Worm (Caenorhabditis elegans) whole organism, young adult: Measurements from ENCODE around the gene cdk-12.
A peak's percentile ranks its signal among the peaks of the same experiment; 100 is the strongest.

Experiments used
- B0019.2 ChIP-seq: fragments of 200-800 bp; sonication (Bioruptor generic); conservative IDR thresholded peaks from 2 replicates; pipeline ENCODE4 v1.3.6; 2022; ENCODE audit warnings: missing genetic modification reagents, missing genetic modification characterization, missing compliant biosample characterization
- B0035.1 ChIP-seq: sonication (generic microtip); optimal IDR thresholded peaks from 2 replicates; lab custom pipeline; 2016; ENCODE audit warnings: missing genetic modification characterization, mild to moderate bottlenecking, missing compliant biosample characterization, missing genotype, missing genetic modification reagents
- B0261.1 ChIP-seq: sonication (generic microtip); optimal IDR thresholded peaks from 2 replicates; lab custom pipeline; 2016; ENCODE audit warnings: mild to moderate bottlenecking, missing genetic modification characterization, moderate library complexity, missing compliant biosample characterization
- D2030.7 ChIP-seq: fragments of 200-800 bp; sonication (Bioruptor generic); IDR thresholded peaks from 2 replicates; pipeline ENCODE4 v1.3.6; 2022; ENCODE audit warnings: missing genetic modification reagents, missing genetic modification characterization, missing compliant biosample characterization
- F52B5.7 ChIP-seq: sonication (generic microtip); optimal IDR thresholded peaks from 2 replicates; lab custom pipeline; 2016; ENCODE audit warnings: mild to moderate bottlenecking, missing genetic modification characterization, missing compliant biosample characterization
- Y53G8AR.9 ChIP-seq: fragments of 200-800 bp; sonication (Bioruptor generic); conservative IDR thresholded peaks from 2 replicates; pipeline ENCODE4 v1.3.6; 2022; ENCODE audit warnings: missing genetic modification reagents, missing genetic modification characterization, missing compliant biosample characterization
- Y95B8A.8 ChIP-seq: fragments of 200-800 bp; sonication (Bioruptor generic); IDR thresholded peaks from 2 replicates; pipeline ENCODE4 v1.3.6; 2022; ENCODE audit warnings: missing genetic modification reagents, missing genetic modification characterization, missing compliant biosample characterization
- aptf-3 ChIP-seq: fragments of 200-800 bp; sonication (Bioruptor generic); IDR thresholded peaks from 2 replicates; pipeline ENCODE4 v1.3.6; 2022; ENCODE audit warnings: missing genetic modification characterization, missing compliant biosample characterization
- athp-1 ChIP-seq: sonication (generic microtip); optimal IDR thresholded peaks from 2 replicates; lab custom pipeline; 2017; ENCODE audit warnings: mild to moderate bottlenecking, missing genetic modification characterization, missing compliant biosample characterization
- bed-1 ChIP-seq: fragments of 200-800 bp; sonication (Bioruptor generic); IDR thresholded peaks from 2 replicates; pipeline ENCODE4 v1.3.6; 2022; ENCODE audit warnings: missing genetic modification reagents, missing genetic modification characterization, missing compliant biosample characterization
- ccch-3 ChIP-seq: fragments of 200-800 bp; sonication (Bioruptor generic); optimal IDR thresholded peaks from 2 replicates; lab custom pipeline; 2018; ENCODE audit warnings: mild to moderate bottlenecking, missing genetic modification characterization, missing compliant biosample characterization
- cebp-2 ChIP-seq: fragments of 200-800 bp; sonication (Bioruptor generic); IDR thresholded peaks from 2 replicates; pipeline ENCODE4 v1.3.6; 2022; ENCODE audit warnings: missing genetic modification characterization, missing compliant biosample characterization
- ceh-100 ChIP-seq: fragments of 200-800 bp; sonication (Bioruptor generic); IDR thresholded peaks from 2 replicates; pipeline ENCODE4 v1.3.6; 2022; ENCODE audit warnings: missing genetic modification reagents, missing genetic modification characterization, missing compliant biosample characterization
- ceh-27 ChIP-seq: fragments of 200-800 bp; sonication (Bioruptor generic); optimal IDR thresholded peaks from 2 replicates; lab custom pipeline; 2018; ENCODE audit warnings: mild to moderate bottlenecking, missing genetic modification characterization, moderate library complexity, missing compliant biosample characterization
- ceh-58 ChIP-seq: fragments of 200-800 bp; sonication (Bioruptor generic); IDR thresholded peaks from 2 replicates; pipeline ENCODE4 v1.3.6; 2022; ENCODE audit warnings: missing genetic modification characterization, missing compliant biosample characterization
- dox-1 ChIP-seq: fragments of 200-800 bp; sonication (Bioruptor generic); IDR thresholded peaks from 2 replicates; pipeline ENCODE4 v1.3.6; 2022; ENCODE audit warnings: missing genetic modification reagents, missing genetic modification characterization, missing compliant biosample characterization
- dpff-1 ChIP-seq: sonication (generic microtip); optimal IDR thresholded peaks from 2 replicates; lab custom pipeline; 2017; ENCODE audit warnings: mild to moderate bottlenecking, missing genetic modification characterization, missing compliant biosample characterization
- hmg-1.2 ChIP-seq: fragments of 200-800 bp; sonication (Bioruptor generic); IDR thresholded peaks from 2 replicates; pipeline ENCODE4 v1.3.6; 2022; ENCODE audit warnings: missing genetic modification reagents, missing genetic modification characterization, missing compliant biosample characterization
- let-526 ChIP-seq: fragments of 200-800 bp; sonication (Bioruptor generic); IDR thresholded peaks from 2 replicates; pipeline ENCODE4 v1.3.6; 2022; ENCODE audit warnings: missing genetic modification reagents, missing genetic modification characterization, missing compliant biosample characterization
- lsy-27 ChIP-seq: sonication (generic microtip); optimal IDR thresholded peaks from 2 replicates; lab custom pipeline; 2017; ENCODE audit warnings: missing genetic modification characterization, mild to moderate bottlenecking, missing compliant biosample characterization, antibody characterized with exemption, missing genotype, borderline replicate concordance; ENCODE audit not compliant: insufficient read depth
- madf-3 ChIP-seq: fragments of 200-800 bp; sonication (Bioruptor generic); IDR thresholded peaks from 2 replicates; pipeline ENCODE4 v1.3.6; 2022; ENCODE audit warnings: missing genetic modification reagents, missing genetic modification characterization, missing compliant biosample characterization
- madf-6 ChIP-seq: fragments of 200-800 bp; sonication (Bioruptor generic); IDR thresholded peaks from 2 replicates; pipeline ENCODE4 v1.3.6; 2022; ENCODE audit warnings: missing genetic modification reagents, missing genetic modification characterization, missing compliant biosample characterization
- mxl-1 ChIP-seq: sonication (generic microtip); optimal IDR thresholded peaks from 2 replicates; lab custom pipeline; 2016; ENCODE audit warnings: missing genetic modification characterization, missing compliant biosample characterization
- nfya-1 ChIP-seq: sonication (generic microtip); optimal IDR thresholded peaks from 2 replicates; lab custom pipeline; 2017; ENCODE audit warnings: antibody characterized with exemption, missing compliant biosample characterization, missing genetic modification characterization, borderline replicate concordance; ENCODE audit not compliant: insufficient read depth
- nhr-120 ChIP-seq: fragments of 200-800 bp; sonication (Bioruptor generic); IDR thresholded peaks from 2 replicates; pipeline ENCODE4 v1.3.6; 2022; ENCODE audit warnings: missing genetic modification characterization, missing compliant biosample characterization
- nhr-179 ChIP-seq: sonication (generic microtip); optimal IDR thresholded peaks from 2 replicates; lab custom pipeline; 2016; ENCODE audit warnings: mild to moderate bottlenecking, missing genetic modification characterization, missing compliant biosample characterization
- pbrm-1 ChIP-seq: fragments of 200-800 bp; sonication (Bioruptor generic); IDR thresholded peaks from 2 replicates; pipeline ENCODE4 v1.3.6; 2022; ENCODE audit warnings: missing genetic modification reagents, missing genetic modification characterization, missing compliant biosample characterization
- pha-4 ChIP-seq: fragments of 150-350 bp; sonication (generic microtip); optimal IDR thresholded peaks from 2 replicates; lab custom pipeline; 2014; ENCODE audit warnings: missing biosample characterization, missing genetic modification reagents, missing genetic modification characterization
- rcor-1 ChIP-seq: fragments of 200-800 bp; sonication (Bioruptor generic); IDR thresholded peaks from 2 replicates; pipeline ENCODE4 v1.3.6; 2022; ENCODE audit warnings: missing genetic modification reagents, missing genetic modification characterization, missing compliant biosample characterization
- repo-1 ChIP-seq: sonication (generic microtip); optimal IDR thresholded peaks from 2 replicates; lab custom pipeline; 2017; ENCODE audit warnings: mild to moderate bottlenecking, missing genetic modification characterization, missing compliant biosample characterization
- rpc-1 ChIP-seq, 2 experiments: fragments of 150-350 bp in 1 of 2; sonication (generic microtip) in 1 of 2; optimal IDR thresholded peaks; 2 replicates each; lab custom pipeline; 2014 to 2018; ENCODE audit warnings: missing biosample characterization in 1 of 2, missing genetic modification characterization in 1 of 2, missing genetic modification reagents in 1 of 2, missing genotype in 1 of 2
- sdz-38 ChIP-seq: sonication (generic microtip); optimal IDR thresholded peaks from 2 replicates; lab custom pipeline; 2016; ENCODE audit warnings: missing genotype, missing genetic modification characterization, missing compliant biosample characterization
- snpc-1.1 ChIP-seq: sonication (generic microtip); optimal IDR thresholded peaks from 2 replicates; lab custom pipeline; 2017; ENCODE audit warnings: missing genetic modification characterization, mild to moderate bottlenecking, missing compliant biosample characterization, antibody characterized with exemption, moderate library complexity, missing genotype, missing genetic modification reagents; ENCODE audit not compliant: insufficient read depth
- snpc-3.4 ChIP-seq: sonication (generic microtip); optimal IDR thresholded peaks from 2 replicates; lab custom pipeline; 2017; ENCODE audit warnings: missing genetic modification characterization, mild to moderate bottlenecking, missing compliant biosample characterization, antibody characterized with exemption, moderate library complexity, missing genotype, missing genetic modification reagents
- tbp1 ChIP-seq: fragments of 200-800 bp; sonication (Bioruptor generic); optimal IDR thresholded peaks from 2 replicates; lab custom pipeline; 2018; ENCODE audit warnings: mild to moderate bottlenecking, missing genetic modification characterization, missing compliant biosample characterization
- unc-130 ChIP-seq: sonication (generic microtip); optimal IDR thresholded peaks from 2 replicates; lab custom pipeline; 2016; ENCODE audit warnings: missing genetic modification reagents, missing genetic modification characterization, missing compliant biosample characterization
- ztf-18 ChIP-seq: sonication (generic microtip); optimal IDR thresholded peaks from 2 replicates; lab custom pipeline; 2016; ENCODE audit warnings: missing genotype, mild to moderate bottlenecking, missing genetic modification characterization, missing compliant biosample characterization
- ztf-25 ChIP-seq: fragments of 200-800 bp; sonication (Bioruptor generic); IDR thresholded peaks from 2 replicates; pipeline ENCODE4 v1.3.6; 2022; ENCODE audit warnings: missing genetic modification reagents, missing genetic modification characterization, missing compliant biosample characterization
- ztf-6 ChIP-seq: fragments of 200-800 bp; sonication (Bioruptor generic); IDR thresholded peaks from 2 replicates; pipeline ENCODE4 v1.3.6; 2022; ENCODE audit warnings: missing genetic modification reagents, missing genetic modification characterization, missing compliant biosample characterization

Gene cdk-12

ce11 chrIII:4379717-4380116 is 46.9 kb downstream of the cdk-12 start, which contains the start of gene B0284.3:
TSS of gene B0284.3 (minus strand) at chrIII:4379817.
- no peak for TF ChIP-seq athp-1 (tag; lab: Kevin White, UChicago)
- no peak for TF ChIP-seq nhr-179 (tag; lab: Kevin White, UChicago)
- TF ChIP-seq madf-3: no peak
- no peak for TF ChIP-seq ceh-100 (GFP tag; lab: Robert Waterston, UW)
- TF ChIP-seq bed-1 (GFP tag; lab: Robert Waterston, UW): no peak
- TF ChIP-seq cebp-2: no peak
- TF ChIP-seq Y53G8AR.9: no peak
- no peak for TF ChIP-seq ztf-18 (tag; lab: Kevin White, UChicago)
- no peak for TF ChIP-seq sdz-38 (tag; lab: Kevin White, UChicago)
- TF ChIP-seq aptf-3 (GFP tag; lab: Robert Waterston, UW): no peak
- no peak for TF ChIP-seq Y95B8A.8 (GFP tag; lab: Robert Waterston, UW)

DNA sequence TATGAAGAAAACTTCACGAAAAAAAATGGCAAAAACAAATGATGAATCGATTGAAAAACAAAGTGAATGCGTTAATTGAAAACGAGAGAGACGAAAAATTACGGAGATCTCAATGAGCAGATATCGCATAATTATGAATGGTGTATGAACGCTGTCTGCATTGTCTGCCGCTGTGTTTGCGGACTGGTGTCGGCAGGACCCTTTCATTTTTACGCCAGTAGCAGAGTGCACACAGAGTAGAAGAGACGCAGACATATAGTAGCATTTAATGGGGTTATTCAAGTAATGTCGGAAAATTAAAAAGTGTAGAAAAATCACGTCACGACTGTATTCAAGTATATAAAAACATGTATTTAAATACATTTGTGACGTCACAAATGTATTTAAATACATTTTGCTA is 48.0 kb downstream of the cdk-12 start:
- TF ChIP-seq hmg-1.2 (GFP tag; lab: Robert Waterston, UW) (peak; percentile 69; the same call in 1 of the 2 replicates), snpc-1.1 (tag; lab: Kevin White, UChicago) (no peak), repo-1 (tag; lab: Kevin White, UChicago) (no peak), ztf-6 (GFP tag; lab: Robert Waterston, UW) (no peak), ztf-25 (GFP tag; lab: Robert Waterston, UW) (no peak), unc-130 (no peak), F52B5.7 (tag; lab: Kevin White, UChicago) (no peak)

- no peak for TF ChIP-seq ceh-100 (GFP tag; lab: Robert Waterston, UW)
- TF ChIP-seq snpc-1.1 (tag; lab: Kevin White, UChicago): no peak
- TF ChIP-seq ceh-58 (GFP tag; lab: Robert Waterston, UW): no peak
- TF ChIP-seq pbrm-1: no peak
- TF ChIP-seq mxl-1 (tag; lab: Kevin White, UChicago): no peak
- no peak for TF ChIP-seq snpc-3.4 (tag; lab: Kevin White, UChicago)
- TF ChIP-seq ccch-3: no peak
These were observed 48.6 kb downstream of the cdk-12 start, which contains the start of gene pals-27 for ce11 chrIII:4381343-4381742. TSS of gene pals-27 (plus strand) at chrIII:4381643.

DNA sequence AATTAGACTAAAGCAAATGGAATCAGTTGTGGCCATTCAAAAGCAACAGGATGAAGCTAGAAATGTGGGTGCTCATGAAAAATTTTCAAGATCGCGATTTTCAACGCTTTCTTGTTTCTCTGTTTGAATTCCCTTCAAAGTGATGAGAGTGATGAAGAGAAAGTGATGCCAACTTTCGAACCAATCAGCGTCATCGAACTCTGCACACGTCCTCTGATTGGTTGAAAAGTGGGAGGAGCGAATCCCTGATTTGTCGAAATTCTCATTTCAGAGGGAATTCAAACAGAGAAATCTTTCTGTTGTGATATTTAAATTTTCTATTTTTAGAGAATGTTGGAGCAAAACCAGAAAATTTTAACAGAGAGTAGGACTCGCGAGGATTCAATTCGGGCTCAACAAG is 49.3 kb downstream of the cdk-12 start:
- TF ChIP-seq snpc-1.1 (tag; lab: Kevin White, UChicago) (no peak), nhr-120 (no peak), rpc-1 (optimal IDR thresholded peaks at IDR 0.05; lab: Kevin White, UChicago) (no peak), rpc-1 (tag; optimal IDR thresholded peaks at IDR 0.05; lab: Kevin White, UChicago) (no peak), ztf-18 (tag; lab: Kevin White, UChicago) (no peak), let-526 (GFP tag; lab: Robert Waterston, UW) (no peak), B0035.1 (tag; lab: Kevin White, UChicago) (no peak), nfya-1 (tag; lab: Kevin White, UChicago) (no peak), dox-1 (GFP tag; lab: Robert Waterston, UW) (no peak), rcor-1 (no peak)

- TF ChIP-seq B0019.2 (GFP tag; lab: Robert Waterston, UW): no peak
- no peak for TF ChIP-seq ceh-27 (GFP tag; lab: Kevin White, UChicago)
- TF ChIP-seq dpff-1 (tag; lab: Kevin White, UChicago): no peak
- TF ChIP-seq pha-4: no peak
- no peak for TF ChIP-seq D2030.7 (GFP tag; lab: Robert Waterston, UW)
- no peak for TF ChIP-seq lsy-27
- no peak for TF ChIP-seq madf-6
- no peak for TF ChIP-seq dox-1 (GFP tag; lab: Robert Waterston, UW)
- TF ChIP-seq B0261.1 (tag; lab: Kevin White, UChicago): no peak
- no peak for TF ChIP-seq tbp1 (GFP tag; lab: Kevin White, UChicago)
- no peak for TF ChIP-seq hmg-1.2 (GFP tag; lab: Robert Waterston, UW)
These were observed 51.7 kb downstream of the cdk-12 start, which contains the start of gene pals-28 for ce11 chrIII:4384487-4384886. TSS of gene pals-28 (plus strand) at chrIII:4384787.
